Worm (Caenorhabditis elegans): ENCODE results near the gene cka-2.

ce11 chrX:4295917-4296316 lies 10.0 kb downstream of the cka-2 start:
- TF ChIP-seq him-1 (tag; optimal IDR thresholded peaks at IDR 0.05) (no peak), W03F9.2 (tag; optimal IDR thresholded peaks at IDR 0.05) (no peak)

Measured in whole organism, L4/young adult.